Fruit fly (Drosophila melanogaster) whole organism, prepupa: Measurements from ENCODE around the gene CG3009.

Experiments
- CG10669 ChIP-seq: fragments of 200-800 bp; sonication (Bioruptor generic); optimal IDR thresholded peaks from 3 replicates; lab custom pipeline; 2018; ENCODE audit warnings: missing biosample characterization, mild to moderate bottlenecking, missing genetic modification characterization, moderate library complexity
- CG1621 ChIP-seq: fragments of 200-800 bp; sonication (Bioruptor generic); optimal IDR thresholded peaks from 3 replicates; lab custom pipeline; 2018; ENCODE audit warnings: missing biosample characterization, mild to moderate bottlenecking, missing genetic modification characterization
- CG31627 ChIP-seq: fragments of 200-800 bp; sonication (Bioruptor generic); optimal IDR thresholded peaks from 3 replicates; lab custom pipeline; 2016; ENCODE audit warnings: missing biosample characterization, missing genetic modification characterization
- CG8119 ChIP-seq: fragments of 200-800 bp; sonication (Bioruptor generic); IDR thresholded peaks from 3 replicates; pipeline ENCODE4 v1.3.6; 2022; ENCODE audit warnings: missing biosample characterization, missing genetic modification characterization
- OdsH ChIP-seq: fragments of 200-800 bp; sonication (Bioruptor generic); optimal IDR thresholded peaks from 3 replicates; lab custom pipeline; 2016; ENCODE audit warnings: missing biosample characterization, missing genetic modification characterization
- dsx ChIP-seq: fragments of 200-800 bp; optimal IDR thresholded peaks from 3 replicates; lab custom pipeline; 2019; ENCODE audit warnings: missing biosample characterization, mild to moderate bottlenecking, missing genetic modification characterization, moderate library complexity; ENCODE audit not compliant: poor library complexity, severe bottlenecking
- fd85E ChIP-seq: fragments of 200-800 bp; sonication (Bioruptor generic); optimal IDR thresholded peaks from 3 replicates; lab custom pipeline; 2016; ENCODE audit warnings: missing biosample characterization, missing genetic modification characterization

DNA sequence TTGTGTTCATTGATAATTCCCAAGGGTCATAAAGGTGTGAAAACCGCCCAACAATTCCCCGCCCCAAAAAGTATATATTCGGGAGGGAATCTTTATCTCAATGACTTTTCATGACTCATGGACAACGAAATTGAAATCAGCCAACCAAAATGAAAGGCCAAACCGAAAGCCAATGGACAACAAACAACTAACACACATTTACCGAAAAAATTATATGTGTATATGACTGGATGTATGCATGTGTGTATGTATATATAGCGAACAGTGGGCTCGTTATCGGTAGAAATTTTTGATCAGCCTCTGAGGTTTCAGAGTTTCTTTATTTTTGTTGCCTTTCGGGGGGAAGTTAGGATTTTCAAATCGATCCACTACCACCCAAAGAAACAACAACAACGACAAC is 47.6 kb downstream of the CG3009 start:
- TF ChIP-seq fd85E (GFP tag; lab: Kevin White, UChicago) (no peak), CG1621 (no peak), CG8119 (no peak), OdsH (GFP tag; lab: Kevin White, UChicago) (no peak), dsx (GFP tag; lab: Kevin White, UChicago) (no peak), CG31627 (GFP tag; lab: Kevin White, UChicago) (no peak), CG10669 (GFP tag; lab: Kevin White, UChicago) (no peak)
